Fruit fly (Drosophila melanogaster) whole organism, embryonic: ENCODE measurements around the gene prtp.

Source experiments
- Adf1 ChIP-seq: fragments of 200-800 bp; sonication (Bioruptor generic); IDR thresholded peaks from 2 replicates; pipeline ENCODE4 v1.3.6; 2022; ENCODE audit warnings: missing biosample characterization, missing genetic modification characterization
- BtbVII ChIP-seq: fragments of 200-800 bp; sonication (Bioruptor generic); optimal IDR thresholded peaks from 3 replicates; lab custom pipeline; 2017; ENCODE audit warnings: missing biosample characterization, mild to moderate bottlenecking, missing genetic modification characterization
- CG12769 ChIP-seq: fragments of 200-800 bp; sonication (Bioruptor generic); optimal IDR thresholded peaks from 2 replicates; lab custom pipeline; 2019; ENCODE audit warnings: missing biosample characterization, mild to moderate bottlenecking, missing genetic modification characterization, moderate library complexity
- CG13296 ChIP-seq: fragments of 200-800 bp; sonication (Bioruptor generic); optimal IDR thresholded peaks from 3 replicates; lab custom pipeline; 2018; ENCODE audit warnings: missing biosample characterization, mild to moderate bottlenecking, missing genetic modification characterization
- CG15514 ChIP-seq: fragments of 200-800 bp; sonication (Bioruptor generic); optimal IDR thresholded peaks from 3 replicates; lab custom pipeline; 2017; ENCODE audit warnings: missing biosample characterization, missing genetic modification characterization, mild to moderate bottlenecking, moderate library complexity, missing genetic modification reagents
- CG17328 ChIP-seq: fragments of 200-800 bp; sonication (Bioruptor generic); IDR thresholded peaks from 2 replicates; pipeline ENCODE4 v1.3.6; 2022; ENCODE audit warnings: missing biosample characterization, missing genetic modification characterization
- CG18599 ChIP-seq: fragments of 200-800 bp; sonication (Bioruptor generic); optimal IDR thresholded peaks from 3 replicates; lab custom pipeline; 2017; ENCODE audit warnings: missing biosample characterization, missing genetic modification characterization, mild to moderate bottlenecking, moderate library complexity, missing genetic modification reagents
- CG2120 ChIP-seq: fragments of 200-800 bp; sonication (Bioruptor generic); optimal IDR thresholded peaks from 3 replicates; lab custom pipeline; 2016; ENCODE audit warnings: missing biosample characterization, missing genetic modification characterization
- CG3065 ChIP-seq: fragments of 200-800 bp; sonication (Bioruptor generic); optimal IDR thresholded peaks from 2 replicates; lab custom pipeline; 2016; ENCODE audit warnings: missing biosample characterization, missing genetic modification characterization
- CG3838 ChIP-seq: fragments of 200-800 bp; sonication (Bioruptor generic); optimal IDR thresholded peaks from 3 replicates; lab custom pipeline; 2016; ENCODE audit warnings: missing biosample characterization, missing genetic modification characterization
- CG43689 ChIP-seq: fragments of 200-800 bp; sonication (Bioruptor generic); IDR thresholded peaks from 2 replicates; pipeline ENCODE4 v1.3.6; 2022; ENCODE audit warnings: missing biosample characterization, missing genetic modification characterization
- CG6683 ChIP-seq: fragments of 200-800 bp; sonication (Bioruptor generic); optimal IDR thresholded peaks from 2 replicates; lab custom pipeline; 2017; ENCODE audit warnings: missing biosample characterization, mild to moderate bottlenecking, missing genetic modification characterization, missing genetic modification reagents
- CG6765 ChIP-seq: fragments of 200-800 bp; sonication (Bioruptor generic); optimal IDR thresholded peaks from 3 replicates; lab custom pipeline; 2017; ENCODE audit warnings: missing biosample characterization, mild to moderate bottlenecking, missing genetic modification characterization
- CG7271 ChIP-seq: fragments of 200-800 bp; sonication (Bioruptor generic); optimal IDR thresholded peaks from 2 replicates; lab custom pipeline; 2018; ENCODE audit warnings: missing biosample characterization, mild to moderate bottlenecking, missing genetic modification characterization, moderate library complexity
- CG7987 ChIP-seq: fragments of 200-800 bp; sonication (Bioruptor generic); optimal IDR thresholded peaks from 2 replicates; lab custom pipeline; 2018; ENCODE audit warnings: missing biosample characterization, mild to moderate bottlenecking, missing genetic modification characterization, moderate library complexity
- CG8924 ChIP-seq: fragments of 200-800 bp; optimal IDR thresholded peaks from 3 replicates; lab custom pipeline; 2019; ENCODE audit warnings: missing biosample characterization, mild to moderate bottlenecking, missing genetic modification characterization, moderate library complexity
- CHES-1-like ChIP-seq: fragments of 200-800 bp; sonication (Bioruptor generic); optimal IDR thresholded peaks from 2 replicates; lab custom pipeline; 2016; ENCODE audit warnings: missing biosample characterization, missing genetic modification characterization
- Dbx ChIP-seq: fragments of 200-800 bp; sonication (Bioruptor generic); IDR thresholded peaks from 3 replicates; pipeline ENCODE4 v1.3.6; 2022; ENCODE audit warnings: missing biosample characterization, missing genetic modification characterization
- Dip3 ChIP-seq: fragments of 200-800 bp; sonication (Bioruptor generic); optimal IDR thresholded peaks from 3 replicates; lab custom pipeline; 2016; ENCODE audit warnings: missing biosample characterization, missing genetic modification characterization
- ERR ChIP-seq: fragments of 200-800 bp; sonication (Bioruptor generic); optimal IDR thresholded peaks from 2 replicates; lab custom pipeline; 2016; ENCODE audit warnings: missing biosample characterization, missing genetic modification characterization
- Elba2 ChIP-seq: fragments of 200-800 bp; sonication (Bioruptor generic); optimal IDR thresholded peaks from 3 replicates; lab custom pipeline; 2016; ENCODE audit warnings: missing biosample characterization, missing genetic modification characterization
- HLH3B ChIP-seq: fragments of 200-800 bp; sonication (Bioruptor generic); IDR thresholded peaks from 2 replicates; pipeline ENCODE4 v1.3.6; 2022; ENCODE audit warnings: missing biosample characterization, missing genetic modification characterization
- Hand ChIP-seq: fragments of 200-800 bp; sonication (Bioruptor generic); optimal IDR thresholded peaks from 2 replicates; lab custom pipeline; 2017; ENCODE audit warnings: mild to moderate bottlenecking, missing biosample characterization, missing genetic modification reagents, missing genetic modification characterization
- Med ChIP-seq: fragments of 200-800 bp; sonication (Bioruptor generic); peaks from one replicate; lab custom pipeline; 2016; ENCODE audit warnings: missing biosample characterization, missing genetic modification characterization, mild to moderate bottlenecking, inconsistent platforms, moderate library complexity
- NK7.1 ChIP-seq: fragments of 200-800 bp; sonication (Bioruptor generic); optimal IDR thresholded peaks from 3 replicates; lab custom pipeline; 2016; ENCODE audit warnings: missing biosample characterization, missing genetic modification characterization
- NfI ChIP-seq: fragments of 200-800 bp; sonication (Bioruptor generic); optimal IDR thresholded peaks from 3 replicates; lab custom pipeline; 2018; ENCODE audit warnings: missing biosample characterization, mild to moderate bottlenecking, missing genetic modification characterization, moderate library complexity
- Scr ChIP-seq: fragments of 200-800 bp; sonication (Bioruptor generic); IDR thresholded peaks from 2 replicates; pipeline ENCODE4 v1.3.6; 2022; ENCODE audit warnings: missing biosample characterization, missing genetic modification characterization; ENCODE audit not compliant: partially characterized antibody
- aop ChIP-seq: fragments of 200-800 bp; sonication (Bioruptor generic); IDR thresholded peaks from 2 replicates; pipeline ENCODE4 v1.3.6; 2022; ENCODE audit warnings: missing biosample characterization, missing genetic modification characterization
- ash1 ChIP-seq: fragments of 200-800 bp; sonication (Bioruptor generic); optimal IDR thresholded peaks from 2 replicates; lab custom pipeline; 2018; ENCODE audit warnings: missing biosample characterization, mild to moderate bottlenecking, missing genetic modification characterization
- bsh ChIP-seq, 2 experiments: fragments of 200-800 bp; sonication (Bioruptor generic); optimal IDR thresholded peaks; 2 replicates each; lab custom pipeline; 2017 to 2018; ENCODE audit warnings: mild to moderate bottlenecking in 2 of 2, missing biosample characterization in 2 of 2, missing genetic modification characterization in 2 of 2, moderate library complexity in 1 of 2
- cad ChIP-seq: fragments of >200 bp; optimal IDR thresholded peaks from 2 replicates; lab custom pipeline; 2017; ENCODE audit warnings: missing biosample characterization, missing genetic modification characterization
- caup ChIP-seq: fragments of 200-800 bp; sonication (Bioruptor generic); optimal IDR thresholded peaks from 3 replicates; lab custom pipeline; 2017; ENCODE audit warnings: missing biosample characterization, mild to moderate bottlenecking, missing genetic modification characterization, moderate library complexity; ENCODE audit not compliant: severe bottlenecking
- chinmo ChIP-seq: fragments of 200-800 bp; sonication (Bioruptor generic); IDR thresholded peaks from 4 replicates; pipeline ENCODE4 v1.3.6; 2022; ENCODE audit warnings: missing biosample characterization, missing genetic modification characterization; ENCODE audit not compliant: partially characterized antibody
- ci ChIP-seq: fragments of 200-800 bp; sonication (Bioruptor generic); IDR thresholded peaks from 3 replicates; pipeline ENCODE4 v1.3.6; 2022; ENCODE audit warnings: missing biosample characterization, missing genetic modification characterization
- dysf ChIP-seq: fragments of 200-800 bp; sonication (Bioruptor generic); IDR thresholded peaks from 3 replicates; pipeline ENCODE4 v1.3.6; 2022; ENCODE audit warnings: missing biosample characterization, missing genetic modification characterization
- fd96Cb ChIP-seq: fragments of 200-800 bp; sonication (Bioruptor generic); optimal IDR thresholded peaks from 2 replicates; lab custom pipeline; 2018; ENCODE audit warnings: missing biosample characterization, mild to moderate bottlenecking, missing genetic modification characterization, moderate library complexity
- grau ChIP-seq: fragments of 200-800 bp; optimal IDR thresholded peaks from 3 replicates; lab custom pipeline; 2019; ENCODE audit warnings: missing biosample characterization, mild to moderate bottlenecking, missing genetic modification characterization, moderate library complexity
- gro ChIP-seq: fragments of 200-800 bp; sonication (Bioruptor generic); optimal IDR thresholded peaks from 2 replicates; lab custom pipeline; 2016; ENCODE audit warnings: missing biosample characterization, missing genetic modification characterization
- lbe ChIP-seq: fragments of 200-800 bp; sonication (Bioruptor generic); optimal IDR thresholded peaks from 2 replicates; lab custom pipeline; 2016; ENCODE audit warnings: missing biosample characterization, mild to moderate bottlenecking, missing genetic modification characterization
- lola ChIP-seq, 3 experiments: fragments of >200 bp in 2 of 3; fragments of 200-800 bp in 1 of 3; sonication (Bioruptor generic) in 1 of 3; optimal IDR thresholded peaks; 2 replicates each; lab custom pipeline; 2017 to 2019; ENCODE audit warnings: missing biosample characterization in 3 of 3, missing genetic modification characterization in 3 of 3, mild to moderate bottlenecking in 1 of 3, moderate library complexity in 1 of 3
- maf-S ChIP-seq: fragments of 200-800 bp; sonication (Bioruptor generic); optimal IDR thresholded peaks from 2 replicates; lab custom pipeline; 2016; ENCODE audit warnings: missing biosample characterization, missing genetic modification characterization
- row ChIP-seq: fragments of 200-800 bp; sonication (Bioruptor generic); IDR thresholded peaks from 3 replicates; pipeline ENCODE4 v1.3.6; 2022; ENCODE audit warnings: missing biosample characterization, missing genetic modification characterization
- schlank ChIP-seq: fragments of 200-800 bp; sonication (Bioruptor generic); optimal IDR thresholded peaks from 2 replicates; lab custom pipeline; 2018; ENCODE audit warnings: missing biosample characterization, mild to moderate bottlenecking, missing genetic modification characterization
- slp2 ChIP-seq: fragments of 200-800 bp; sonication (Bioruptor generic); optimal IDR thresholded peaks from 2 replicates; lab custom pipeline; 2016; ENCODE audit warnings: missing biosample characterization, missing genetic modification characterization
- ssp ChIP-seq: fragments of 200-800 bp; sonication (Bioruptor generic); IDR thresholded peaks from 2 replicates; pipeline ENCODE4 v1.3.6; 2022; ENCODE audit warnings: missing biosample characterization, missing genetic modification characterization
- tx ChIP-seq: fragments of 200-800 bp; sonication (Bioruptor generic); optimal IDR thresholded peaks from 2 replicates; lab custom pipeline; 2016; ENCODE audit warnings: missing biosample characterization, missing genetic modification characterization
- zen2 ChIP-seq: fragments of 200-800 bp; sonication (Bioruptor generic); IDR thresholded peaks from 3 replicates; pipeline ENCODE4 v1.3.6; 2022; ENCODE audit warnings: missing biosample characterization, missing genetic modification characterization; ENCODE audit not compliant: partially characterized antibody
- zfh1 ChIP-seq: fragments of 200-800 bp; sonication (Bioruptor generic); IDR thresholded peaks from 3 replicates; pipeline ENCODE4 v1.3.6; 2022; ENCODE audit warnings: missing biosample characterization, missing genetic modification characterization

Gene prtp

DNA sequence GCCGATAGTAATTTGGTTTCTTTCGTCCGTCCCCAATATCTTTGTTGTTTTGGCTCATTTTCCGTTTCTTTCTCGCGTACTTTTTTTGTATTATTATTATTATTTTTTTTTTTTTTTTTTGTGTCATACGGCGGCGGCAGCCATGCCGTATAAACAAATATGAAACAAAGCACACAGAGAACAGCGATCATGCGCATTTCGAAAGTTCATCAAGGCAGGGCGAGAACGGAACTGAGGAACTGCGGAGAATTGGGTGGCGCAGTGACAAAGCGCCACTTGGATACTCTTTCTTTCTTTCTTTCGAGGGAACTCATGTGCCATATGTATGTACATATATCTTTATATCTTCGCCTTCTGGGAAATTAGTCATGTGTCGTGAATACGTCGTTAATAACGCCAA, 32.1 kb upstream of the prtp start (continued):
- TF ChIP-seq caup (GFP tag; lab: Kevin White, UChicago) (no peak), lbe (GFP tag; lab: Kevin White, UChicago) (peak; percentile 31), bsh (GFP tag; optimal IDR thresholded peaks at IDR 0.05; lab: Kevin White, UChicago) (peak in 1 of 2 experiments; percentile 6), lola (GFP tag; optimal IDR thresholded peaks at IDR 0.05; lab: Kevin White, UChicago) (no peak), CG13296 (GFP tag; lab: Kevin White, UChicago) (peak; percentile 3), aop (GFP tag; lab: Robert Waterston, UW) (0 out of 2 replicates have a peak, but pooled peaks have one; percentile 42), CG15514 (GFP tag; lab: Kevin White, UChicago) (peak; percentile 83), BtbVII (GFP tag; lab: Kevin White, UChicago) (peak; percentile 17), row (GFP tag; lab: Robert Waterston, UW) (peak; percentile 70), CG17328 (0 out of 2 replicates have a peak, but pooled peaks have one; percentile 25), Med (GFP tag; lab: Kevin White, UChicago) (peak; percentile 69), Elba2 (GFP tag; lab: Kevin White, UChicago) (no peak), grau (tag; lab: Kevin White, UChicago) (peak; percentile 3), ci (0 out of 3 replicates have a peak, but pooled peaks have one; percentile 23), CG7987 (peak; percentile 21), CG12769 (tag; lab: Kevin White, UChicago) (peak; percentile 8), chinmo (GFP tag; lab: Robert Waterston, UW) (0 out of 4 replicates have a peak, but pooled peaks have one; percentile 9), dysf (0 out of 3 replicates have a peak, but pooled peaks have one; percentile 22), CG18599 (GFP tag; lab: Kevin White, UChicago) (peak; percentile 11)

DNA sequence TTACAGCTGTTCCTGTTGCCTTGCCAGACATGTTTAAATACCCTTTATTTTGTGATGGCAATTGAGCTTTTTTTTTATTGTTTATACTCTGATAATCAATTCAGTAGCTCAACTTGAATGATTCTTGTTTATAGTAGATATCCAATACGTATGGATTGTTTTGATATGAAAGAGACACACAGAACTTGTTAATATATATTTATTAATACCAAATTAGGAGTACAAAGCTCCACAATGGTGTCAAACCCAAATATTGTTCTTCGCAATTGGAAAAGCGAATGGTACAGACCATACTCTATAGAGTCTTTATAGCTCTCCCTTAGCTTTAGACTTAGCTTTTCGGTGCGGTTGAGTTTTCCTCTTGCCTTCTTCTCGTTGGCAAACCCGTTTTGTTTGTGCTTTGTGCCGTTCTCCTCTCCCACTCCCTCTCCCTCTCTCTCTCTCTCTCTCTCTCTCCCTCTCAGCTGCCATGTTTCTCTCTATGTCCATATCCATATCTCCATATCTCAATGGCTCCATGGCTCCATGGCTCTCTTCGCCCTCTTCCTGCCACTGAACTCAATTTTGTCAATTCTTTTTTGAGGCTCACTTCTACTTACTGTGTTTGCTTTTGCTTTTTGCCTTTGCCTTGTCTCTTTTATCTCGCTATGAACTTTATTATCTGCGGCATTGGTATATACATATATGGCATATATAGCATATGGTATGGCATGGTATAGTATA, 30.5 kb upstream of the prtp start:
- TF ChIP-seq Adf1, result peak; percentile 28; the same call in 1 of the 2 replicates
- TF ChIP-seq NfI (GFP tag; lab: Kevin White, UChicago), result no peak
- peak; percentile 13 for TF ChIP-seq CHES-1-like
- TF ChIP-seq CG6683 (GFP tag; lab: Kevin White, UChicago), result peak; percentile 61
- peak; percentile 26 for TF ChIP-seq schlank (tag; lab: Kevin White, UChicago)
- TF ChIP-seq Dip3 (GFP tag; lab: Kevin White, UChicago), result no peak
- TF ChIP-seq maf-S (GFP tag; lab: Kevin White, UChicago), result no peak
- no peak for TF ChIP-seq tx (GFP tag; lab: Kevin White, UChicago)
- TF ChIP-seq zen2, result peak; percentile 46; the same call in 1 of the 3 replicates
- no peak for TF ChIP-seq zfh1
- TF ChIP-seq CG7271, result no peak
- TF ChIP-seq CG2120 (GFP tag; lab: Kevin White, UChicago), result peak; percentile 19
- TF ChIP-seq CG3065 (GFP tag; lab: Kevin White, UChicago), result no peak
- TF ChIP-seq CG3838 (GFP tag; lab: Kevin White, UChicago), result no peak
- TF ChIP-seq CG43689 (GFP tag; lab: Robert Waterston, UW), result no peak
- TF ChIP-seq fd96Cb (tag; lab: Kevin White, UChicago), result no peak
- no peak for TF ChIP-seq Scr
- TF ChIP-seq ERR (GFP tag; lab: Kevin White, UChicago), result no peak
- peak; percentile 73 for TF ChIP-seq CG13296 (GFP tag; lab: Kevin White, UChicago)
- peak; percentile 54 for TF ChIP-seq gro (GFP tag; lab: Kevin White, UChicago)
- TF ChIP-seq cad (GFP tag; lab: Kevin White, UChicago), result no peak
- TF ChIP-seq HLH3B (GFP tag; lab: Robert Waterston, UW), result no peak
- TF ChIP-seq ash1 (GFP tag; lab: Kevin White, UChicago), result peak; percentile 9
- peak; percentile 78 for TF ChIP-seq CG6765 (GFP tag; lab: Kevin White, UChicago)
- no peak for TF ChIP-seq ssp
- TF ChIP-seq CG8924 (tag; lab: Kevin White, UChicago), result peak; percentile 56
- TF ChIP-seq slp2 (GFP tag; lab: Kevin White, UChicago), result no peak
- peak; percentile 0 for TF ChIP-seq NK7.1 (GFP tag; lab: Kevin White, UChicago)
- peak; percentile 53; the same call in 1 of the 3 replicates for TF ChIP-seq Dbx (GFP tag; lab: Robert Waterston, UW)
- peak; percentile 53 for TF ChIP-seq Hand
